Worm (Caenorhabditis elegans) whole organism, mixed stage, embryonic: ENCODE measurements around the gene F31D4.8.

Source experiments
- M03D4.4 ChIP-seq: sonication (generic microtip); optimal IDR thresholded peaks from 2 replicates; lab custom pipeline; 2017; ENCODE audit warnings: mild to moderate bottlenecking, missing genetic modification characterization, missing compliant biosample characterization
- bed-3 ChIP-seq: fragments of 200-800 bp; sonication (Bioruptor generic); optimal IDR thresholded peaks from 3 replicates; lab custom pipeline; 2018; ENCODE audit warnings: mild to moderate bottlenecking, missing genetic modification characterization, moderate library complexity, missing compliant biosample characterization
- blmp-1 ChIP-seq: fragments of 150-350 bp; optimal IDR thresholded peaks from 2 replicates; lab custom pipeline; 2014; ENCODE audit warnings: missing biosample characterization, missing genetic modification characterization
- ceh-39 ChIP-seq: fragments of 150-350 bp; optimal IDR thresholded peaks from 2 replicates; lab custom pipeline; 2014; ENCODE audit warnings: missing biosample characterization, missing genetic modification characterization
- ceh-43 ChIP-seq: fragments of 200-800 bp; sonication (Bioruptor generic); optimal IDR thresholded peaks from 2 replicates; lab custom pipeline; 2018; ENCODE audit warnings: mild to moderate bottlenecking, missing genetic modification characterization, moderate library complexity, missing compliant biosample characterization
- ces-1 ChIP-seq: fragments of 150-350 bp; optimal IDR thresholded peaks from 2 replicates; lab custom pipeline; 2014; ENCODE audit warnings: missing biosample characterization, missing genetic modification reagents, missing genetic modification characterization
- cnd-1 ChIP-seq: fragments of 200-800 bp; sonication (Bioruptor generic); optimal IDR thresholded peaks from 2 replicates; lab custom pipeline; 2018; ENCODE audit warnings: mild to moderate bottlenecking, missing genetic modification characterization, missing compliant biosample characterization
- drap-1 ChIP-seq: fragments of 200-800 bp; sonication (Bioruptor generic); optimal IDR thresholded peaks from 3 replicates; lab custom pipeline; 2018; ENCODE audit warnings: mild to moderate bottlenecking, missing genetic modification characterization, missing compliant biosample characterization
- elt-1 ChIP-seq: sonication (generic microtip); optimal IDR thresholded peaks from 2 replicates; lab custom pipeline; 2017; ENCODE audit warnings: missing genetic modification characterization, mild to moderate bottlenecking, missing compliant biosample characterization, antibody characterized with exemption, moderate library complexity, borderline replicate concordance; ENCODE audit not compliant: insufficient read depth
- elt-3 ChIP-seq: fragments of 150-350 bp; optimal IDR thresholded peaks from 2 replicates; lab custom pipeline; 2014; ENCODE audit warnings: missing biosample characterization, missing genetic modification characterization
- ham-2 ChIP-seq: fragments of 200-800 bp; sonication (Bioruptor generic); optimal IDR thresholded peaks from 2 replicates; lab custom pipeline; 2018; ENCODE audit warnings: mild to moderate bottlenecking, missing genetic modification characterization, missing compliant biosample characterization
- hlh-1 ChIP-seq: fragments of 150-350 bp; optimal IDR thresholded peaks from 2 replicates; lab custom pipeline; 2014; ENCODE audit warnings: missing biosample characterization, missing genetic modification reagents, missing genetic modification characterization
- lin-13 ChIP-seq: fragments of 150-350 bp; optimal IDR thresholded peaks from 2 replicates; lab custom pipeline; 2014; ENCODE audit warnings: missing biosample characterization, missing genetic modification characterization
- lin-32 ChIP-seq: fragments of 200-800 bp; sonication (Bioruptor generic); optimal IDR thresholded peaks from 2 replicates; lab custom pipeline; 2018; ENCODE audit warnings: mild to moderate bottlenecking, missing genetic modification characterization, missing compliant biosample characterization
- lsy-2 ChIP-seq: fragments of 150-350 bp; optimal IDR thresholded peaks from 2 replicates; lab custom pipeline; 2014; ENCODE audit warnings: missing biosample characterization, missing genetic modification characterization
- mab-5 ChIP-seq: fragments of 150-350 bp; optimal IDR thresholded peaks from 2 replicates; lab custom pipeline; 2014; ENCODE audit warnings: missing biosample characterization, missing genetic modification characterization
- mep-1 ChIP-seq: fragments of 150-350 bp; optimal IDR thresholded peaks from 2 replicates; lab custom pipeline; 2017; ENCODE audit warnings: missing biosample characterization, missing genetic modification reagents, missing genetic modification characterization, inconsistent platforms
- mls-2 ChIP-seq: sonication (generic microtip); optimal IDR thresholded peaks from 2 replicates; lab custom pipeline; 2016; ENCODE audit warnings: mild to moderate bottlenecking, missing genetic modification characterization, moderate library complexity, missing compliant biosample characterization
- nhr-12 ChIP-seq: fragments of 150-350 bp; optimal IDR thresholded peaks from 2 replicates; lab custom pipeline; 2014; ENCODE audit warnings: missing biosample characterization, missing genetic modification characterization
- nhr-2 ChIP-seq: fragments of 150-350 bp; optimal IDR thresholded peaks from 2 replicates; lab custom pipeline; 2014; ENCODE audit warnings: missing biosample characterization, missing genetic modification characterization
- nhr-237 ChIP-seq: fragments of 150-350 bp; optimal IDR thresholded peaks from 2 replicates; lab custom pipeline; 2014; ENCODE audit warnings: missing biosample characterization, missing genetic modification characterization
- nhr-28 ChIP-seq: fragments of 150-350 bp; optimal IDR thresholded peaks from 2 replicates; lab custom pipeline; 2014; ENCODE audit warnings: missing biosample characterization, missing genetic modification characterization
- nhr-76 ChIP-seq: sonication (generic microtip); optimal IDR thresholded peaks from 2 replicates; lab custom pipeline; 2017; ENCODE audit warnings: missing biosample characterization, missing genetic modification characterization
- pha-4 ChIP-seq: fragments of 150-350 bp; optimal IDR thresholded peaks from 2 replicates; lab custom pipeline; 2018; ENCODE audit warnings: missing biosample characterization, missing genetic modification reagents, missing genetic modification characterization
- sem-2 ChIP-seq: fragments of 200-800 bp; sonication (Bioruptor generic); optimal IDR thresholded peaks from 2 replicates; lab custom pipeline; 2018; ENCODE audit warnings: mild to moderate bottlenecking, missing genetic modification characterization, missing compliant biosample characterization
- snpc-4 ChIP-seq: fragments of 150-350 bp; optimal IDR thresholded peaks from 2 replicates; lab custom pipeline; 2014; ENCODE audit warnings: missing biosample characterization, missing genetic modification characterization
- sptf-1 ChIP-seq: sonication (generic microtip); optimal IDR thresholded peaks from 2 replicates; lab custom pipeline; 2017; ENCODE audit warnings: mild to moderate bottlenecking, missing genetic modification characterization, moderate library complexity, missing compliant biosample characterization
- tbx-8 ChIP-seq: fragments of 200-800 bp; sonication (Bioruptor generic); optimal IDR thresholded peaks from 2 replicates; lab custom pipeline; 2018; ENCODE audit warnings: mild to moderate bottlenecking, missing genetic modification characterization, moderate library complexity, missing compliant biosample characterization
- unc-120 ChIP-seq: sonication (generic microtip); optimal IDR thresholded peaks from 2 replicates; lab custom pipeline; 2017; ENCODE audit warnings: missing genetic modification characterization, missing compliant biosample characterization; ENCODE audit not compliant: poor library complexity, severe bottlenecking
- unc-39 ChIP-seq: fragments of 150-350 bp; optimal IDR thresholded peaks from 2 replicates; lab custom pipeline; 2014; ENCODE audit warnings: missing biosample characterization, missing genetic modification characterization
- unc-62 ChIP-seq: fragments of 150-350 bp; optimal IDR thresholded peaks from 2 replicates; lab custom pipeline; 2014; ENCODE audit warnings: missing biosample characterization, missing genetic modification reagents, missing genetic modification characterization
- zip-8 ChIP-seq: fragments of 150-350 bp; optimal IDR thresholded peaks from 2 replicates; lab custom pipeline; 2014; ENCODE audit warnings: missing biosample characterization, missing genetic modification characterization
- ztf-11 ChIP-seq: fragments of 150-350 bp; optimal IDR thresholded peaks from 2 replicates; lab custom pipeline; 2014; ENCODE audit warnings: missing biosample characterization, missing genetic modification characterization

F31D4.8 gene

ce11 chrV:20845524-20846208, 22.6 kb downstream of the F31D4.8 start, which contains the start of the genes F31D4.2 and fkb-6:
F31D4.2 (minus strand) TSS chrV:20845546.
fkb-6 (plus strand) TSS chrV:20846158.
- TF ChIP-seq unc-120 (tag; lab: Kevin White, UChicago) (no peak), mep-1 (tag; lab: Kevin White, UChicago) (peak; percentile 90), ceh-39 (peak; percentile 53), ceh-43 (GFP tag; lab: Kevin White, UChicago) (no peak), pha-4 (tag; lab: Kevin White, UChicago) (peak; percentile 88), mls-2 (peak; percentile 15), nhr-237 (tag; lab: Kevin White, UChicago) (peak; percentile 52), tbx-8 (GFP tag; lab: Kevin White, UChicago) (no peak), nhr-12 (no peak), ztf-11 (tag; lab: Kevin White, UChicago) (no peak), lsy-2 (tag; lab: Kevin White, UChicago) (peak; percentile 96), sem-2 (GFP tag; lab: Kevin White, UChicago) (no peak), unc-62 (peak; percentile 11), blmp-1 (tag; lab: Kevin White, UChicago) (no peak), mab-5 (no peak), drap-1 (GFP tag; lab: Kevin White, UChicago) (no peak), ces-1 (GFP tag; lab: Kevin White, UChicago) (peak; percentile 77), unc-39 (no peak), bed-3 (GFP tag; lab: Kevin White, UChicago) (no peak), lin-13 (tag; lab: Kevin White, UChicago) (peak; percentile 71), ham-2 (GFP tag; lab: Kevin White, UChicago) (no peak), sptf-1 (peak; percentile 3), M03D4.4 (tag; lab: Kevin White, UChicago) (no peak), nhr-28 (tag; lab: Kevin White, UChicago) (no peak)
- TF ChIP-seq, all 35 proteins: peak for 10

- TF ChIP-seq lin-32 (GFP tag; lab: Kevin White, UChicago) (no peak), nhr-237 (tag; lab: Kevin White, UChicago) (no peak), unc-39 (no peak), nhr-2 (tag; lab: Kevin White, UChicago) (no peak), M03D4.4 (tag; lab: Kevin White, UChicago) (no peak), ztf-11 (tag; lab: Kevin White, UChicago) (no peak), lsy-2 (tag; lab: Kevin White, UChicago) (no peak), pha-4 (tag; lab: Kevin White, UChicago) (no peak), nhr-76 (tag; lab: Kevin White, UChicago) (no peak), sem-2 (GFP tag; lab: Kevin White, UChicago) (no peak), unc-120 (tag; lab: Kevin White, UChicago) (no peak), cnd-1 (tag; lab: Kevin White, UChicago) (no peak), ces-1 (GFP tag; lab: Kevin White, UChicago) (no peak), nhr-28 (tag; lab: Kevin White, UChicago) (no peak), elt-1 (tag; lab: Kevin White, UChicago) (no peak)
Measured at ce11 chrV:20841484-20841883, 26.7 kb downstream of the F31D4.8 start.

DNA sequence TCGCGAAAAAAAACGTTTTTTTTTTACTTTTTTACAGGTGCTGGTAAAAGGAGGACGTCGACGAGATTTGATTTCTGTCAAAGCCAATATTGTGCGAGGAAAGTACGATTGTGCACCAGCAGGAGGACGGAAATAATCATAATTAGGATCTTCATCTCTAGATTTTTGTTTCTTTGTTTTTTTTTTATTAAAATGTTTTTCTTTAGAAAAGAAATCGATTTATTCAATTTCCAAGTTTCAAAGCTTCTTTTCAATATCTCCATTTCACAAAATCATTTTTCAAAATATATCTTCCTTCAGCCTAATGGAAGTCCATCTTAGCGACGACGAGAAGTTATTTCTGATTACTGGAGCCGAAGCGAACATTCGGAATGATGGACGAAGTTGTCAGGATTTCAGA, 29.7 kb downstream of the F31D4.8 start, which contains the start of gene exos-7:
Gene exos-7 (plus strand): TSS at position 301 of the 400 bp plus-strand sequence.
- TF ChIP-seq snpc-4 (tag; lab: Kevin White, UChicago) (no peak), lin-13 (tag; lab: Kevin White, UChicago) (no peak), elt-1 (tag; lab: Kevin White, UChicago) (no peak), nhr-76 (tag; lab: Kevin White, UChicago) (no peak), hlh-1 (tag; lab: Kevin White, UChicago) (no peak), lsy-2 (tag; lab: Kevin White, UChicago) (no peak), blmp-1 (tag; lab: Kevin White, UChicago) (no peak), elt-3 (tag; lab: Kevin White, UChicago) (no peak), tbx-8 (GFP tag; lab: Kevin White, UChicago) (no peak), zip-8 (no peak), pha-4 (tag; lab: Kevin White, UChicago) (no peak), ztf-11 (tag; lab: Kevin White, UChicago) (no peak), sptf-1 (no peak), unc-62 (no peak), unc-120 (tag; lab: Kevin White, UChicago) (no peak), nhr-12 (no peak), mab-5 (no peak)
